Fruit fly (Drosophila melanogaster): ENCODE measurements around the gene CG9801.

DNA sequence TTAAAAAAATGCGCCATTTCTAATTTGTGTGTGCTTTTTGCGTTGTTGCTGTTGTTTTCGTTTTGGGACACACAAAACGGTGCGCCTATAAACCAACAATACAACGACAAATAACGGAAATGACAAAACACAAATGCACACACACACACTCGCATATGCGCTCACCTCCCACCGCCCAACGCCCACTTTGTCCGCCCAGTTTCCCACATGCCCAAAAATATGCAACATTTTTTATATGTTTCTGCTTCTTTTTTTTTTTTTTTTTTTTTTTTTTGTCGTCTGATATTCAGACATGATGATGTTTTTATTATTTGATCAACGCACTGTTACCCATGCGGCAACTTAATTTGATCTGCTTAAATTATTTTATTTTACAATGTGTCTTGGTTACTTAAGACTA, 40.3 kb downstream of the CG9801 start:
- TF ChIP-seq CG8478 (optimal IDR thresholded peaks at IDR 0.05) = no peak
- TF ChIP-seq usp (GFP tag; optimal IDR thresholded peaks at IDR 0.05) = no peak
- no peak for TF ChIP-seq Dll (optimal IDR thresholded peaks at IDR 0.05)
- TF ChIP-seq pan (optimal IDR thresholded peaks at IDR 0.05) = no peak

Data from whole organism.